Fruit fly (Drosophila melanogaster): ENCODE measurements around the gene CG5783.

The CG5783 gene

DNA sequence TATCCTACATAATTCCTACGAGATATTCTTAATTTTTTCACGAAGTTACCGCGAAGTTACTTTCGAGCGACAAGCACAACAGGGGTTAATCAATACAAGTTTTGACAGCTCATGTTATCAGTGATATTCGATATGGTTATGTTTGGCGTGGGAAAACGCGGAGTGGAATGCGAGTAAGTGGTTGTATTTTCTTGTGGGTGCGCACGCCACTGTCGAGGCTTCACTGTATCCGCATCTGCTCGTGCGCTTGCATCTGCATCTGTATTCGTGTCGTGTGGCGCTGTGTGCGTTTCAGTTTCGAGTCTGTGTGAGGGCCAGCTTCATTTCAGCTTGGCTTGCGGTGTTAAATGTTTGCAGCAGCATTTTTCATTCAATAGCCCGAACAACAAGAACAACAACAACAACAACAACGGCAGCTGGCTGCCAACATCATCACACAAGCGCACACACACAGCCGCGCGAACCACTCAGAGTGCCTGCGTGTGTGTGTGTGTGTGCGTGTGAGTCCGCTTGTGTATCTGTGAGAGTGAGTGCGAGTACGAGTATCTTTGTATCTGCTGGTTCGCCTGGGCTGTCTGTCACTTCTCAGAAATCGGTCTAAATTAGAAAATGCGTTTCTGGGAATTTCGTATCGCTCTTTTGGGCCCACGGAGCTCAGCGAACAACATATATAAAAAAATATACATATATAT, 4.6 kb upstream of the CG5783 start (continued):
- TF ChIP-seq CG13424 (tag; optimal IDR thresholded peaks at IDR 0.05): no peak
- no peak; the same call in 1 of the 2 replicates for TF ChIP-seq CG6689 (GFP tag; IDR thresholded peaks at IDR 0.05)
- TF ChIP-seq CG12219 (GFP tag; optimal IDR thresholded peaks at IDR 0.05): no peak
- TF ChIP-seq ap (GFP tag; IDR thresholded peaks at IDR 0.05): 0 out of 2 replicates have a peak, but pooled peaks have one; percentile 21
- no peak for TF ChIP-seq CG2129 (GFP tag; IDR thresholded peaks at IDR 0.05; ENCODE audit: partially characterized antibody)
- peak; percentile 22 for TF ChIP-seq dmrt99B (tag; optimal IDR thresholded peaks at IDR 0.05)
- TF ChIP-seq Camta (GFP tag; optimal IDR thresholded peaks at IDR 0.05): peak; percentile 32
- TF ChIP-seq CG8944 (GFP tag; optimal IDR thresholded peaks at IDR 0.05): peak; percentile 56
- TF ChIP-seq Hr39 (optimal IDR thresholded peaks at IDR 0.05): no peak
- TF ChIP-seq wor (GFP tag; IDR thresholded peaks at IDR 0.05): no peak
- TF ChIP-seq sens (GFP tag): peak; percentile 83
- TF ChIP-seq fd102C (GFP tag; optimal IDR thresholded peaks at IDR 0.05): no peak
- no peak for TF ChIP-seq CrebB (tag; optimal IDR thresholded peaks at IDR 0.05)
- peak; percentile 49; the same call in 1 of the 2 replicates for TF ChIP-seq sna (GFP tag; IDR thresholded peaks at IDR 0.05; ENCODE audit: partially characterized antibody)
- 0 out of 3 replicates have a peak, but pooled peaks have one; percentile 53 for TF ChIP-seq CG17361 (GFP tag; IDR thresholded peaks at IDR 0.05)
- peak; percentile 19 for TF ChIP-seq Neu2 (GFP tag; optimal IDR thresholded peaks at IDR 0.05; ENCODE audit: borderline replicate concordance)
- TF ChIP-seq CG8765 (GFP tag; IDR thresholded peaks at IDR 0.05): peak; percentile 56; the same call in 1 of the 2 replicates
- TF ChIP-seq chinmo (GFP tag; IDR thresholded peaks at IDR 0.05; ENCODE audit: partially characterized antibody): peak; percentile 99
- TF ChIP-seq caup (GFP tag; optimal IDR thresholded peaks at IDR 0.05; ENCODE audit: severe bottlenecking): no peak
- peak; percentile 66 for TF ChIP-seq CG8089 (GFP tag; optimal IDR thresholded peaks at IDR 0.05)
- TF ChIP-seq CG10431 (GFP tag; optimal IDR thresholded peaks at IDR 0.05): no peak
- no peak; the same call in 1 of the 2 replicates for TF ChIP-seq seq (GFP tag; IDR thresholded peaks at IDR 0.05)
- TF ChIP-seq ato (GFP tag; IDR thresholded peaks at IDR 0.05; ENCODE audit: partially characterized antibody): peak; percentile 29; the same call in 1 of the 2 replicates
- peak; percentile 45 for TF ChIP-seq CG12155 (GFP tag; optimal IDR thresholded peaks at IDR 0.05)
- TF ChIP-seq CG10267 (tag; optimal IDR thresholded peaks at IDR 0.05): no peak
- TF ChIP-seq gcm2 (GFP tag; optimal IDR thresholded peaks at IDR 0.05): peak; percentile 13
- peak; percentile 48 for TF ChIP-seq Abd-B (GFP tag; optimal IDR thresholded peaks at IDR 0.05)
- peak; percentile 50 for TF ChIP-seq Deaf1 (tag; optimal IDR thresholded peaks at IDR 0.05)
- TF ChIP-seq ttk (GFP tag; IDR thresholded peaks at IDR 0.05): peak; percentile 23; the same call in 1 of the 2 replicates
- TF ChIP-seq Taf1 (GFP tag; IDR thresholded peaks at IDR 0.05): peak; percentile 59
- TF ChIP-seq exex (tag; optimal IDR thresholded peaks at IDR 0.05): no peak
- peak; percentile 72; the same call in 2 of the 3 replicates for TF ChIP-seq so (GFP tag; IDR thresholded peaks at IDR 0.05)
- TF ChIP-seq zfh2 (GFP tag; optimal IDR thresholded peaks at IDR 0.05): peak; percentile 66
- no peak for TF ChIP-seq CG10462 (GFP tag; optimal IDR thresholded peaks at IDR 0.05)
- no peak for TF ChIP-seq Nf-YA (GFP tag; IDR thresholded peaks at IDR 0.05)
- peak; percentile 44 for TF ChIP-seq Meics (GFP tag; optimal IDR thresholded peaks at IDR 0.05)
- peak; percentile 38 for TF ChIP-seq CG30431 (GFP tag; optimal IDR thresholded peaks at IDR 0.05)
- TF ChIP-seq Hey (tag; optimal IDR thresholded peaks at IDR 0.05): peak; percentile 16
- no peak for TF ChIP-seq dati (GFP tag; IDR thresholded peaks at IDR 0.05)
- TF ChIP-seq slbo (GFP tag; IDR thresholded peaks at IDR 0.05): peak; percentile 85
- TF ChIP-seq CG1529 (GFP tag; optimal IDR thresholded peaks at IDR 0.05): no peak
- TF ChIP-seq CG9797 (GFP tag; optimal IDR thresholded peaks at IDR 0.05): no peak
- peak; percentile 60 for TF ChIP-seq chn (GFP tag; optimal IDR thresholded peaks at IDR 0.05)
- TF ChIP-seq CG17328 (GFP tag; IDR thresholded peaks at IDR 0.05): peak; percentile 29; the same call in 1 of the 2 replicates
- no peak for TF ChIP-seq NC2α (GFP tag; optimal IDR thresholded peaks at IDR 0.05)
- no peak for TF ChIP-seq CG14860 (GFP tag; IDR thresholded peaks at IDR 0.05; ENCODE audit: partially characterized antibody)
- TF ChIP-seq CTCF (GFP tag; optimal IDR thresholded peaks at IDR 0.05): peak; percentile 16
- no peak for TF ChIP-seq CG7271 (tag; optimal IDR thresholded peaks at IDR 0.05)
- TF ChIP-seq pfk (GFP tag; optimal IDR thresholded peaks at IDR 0.05): no peak
- TF ChIP-seq H15 (GFP tag; IDR thresholded peaks at IDR 0.05): peak; percentile 73; the same call in 1 of the 3 replicates

Measured in whole organism, embryonic.